Fruit fly (Drosophila melanogaster) ovary, adult (tissue): ENCODE measurements around the gene pHCl-1.

Experiments used
- CG17801 ChIP-seq: fragments of 200-800 bp; optimal IDR thresholded peaks from 2 replicates; lab custom pipeline; 2019; ENCODE audit warnings: missing biosample characterization, mild to moderate bottlenecking, missing genetic modification characterization, moderate library complexity; ENCODE audit not compliant: partially characterized antibody

pHCl-1 gene

dm6 chr3L:15802117-15802516 is 96.7 kb downstream of the pHCl-1 start:
- TF ChIP-seq CG17801 (GFP tag; lab: Kevin White, UChicago): no peak
